Fruit fly (Drosophila melanogaster) whole organism, embryonic: ENCODE measurements around the gene CG11436.

Source experiments
- ATbp ChIP-seq: fragments of 200-800 bp; sonication (Bioruptor generic); optimal IDR thresholded peaks from 2 replicates; lab custom pipeline; 2017; ENCODE audit warnings: missing biosample characterization, mild to moderate bottlenecking, missing genetic modification characterization, missing genetic modification reagents
- CG10959 ChIP-seq: fragments of 200-800 bp; sonication (Bioruptor generic); IDR thresholded peaks from 2 replicates; pipeline ENCODE4 v1.3.6; 2022; ENCODE audit warnings: missing biosample characterization, missing genetic modification characterization
- CG11504 ChIP-seq: fragments of 200-800 bp; sonication (Bioruptor generic); optimal IDR thresholded peaks from 3 replicates; lab custom pipeline; 2019; ENCODE audit warnings: missing biosample characterization, mild to moderate bottlenecking, missing genetic modification characterization, moderate library complexity
- CG12391 ChIP-seq: fragments of 200-800 bp; sonication (Bioruptor generic); optimal IDR thresholded peaks from 3 replicates; lab custom pipeline; 2018; ENCODE audit warnings: missing biosample characterization, mild to moderate bottlenecking, missing genetic modification characterization, moderate library complexity
- CG14441 ChIP-seq: fragments of 200-800 bp; sonication (Bioruptor generic); IDR thresholded peaks from 2 replicates; pipeline ENCODE4 v1.3.6; 2022; ENCODE audit warnings: missing biosample characterization, missing genetic modification characterization
- CG1529 ChIP-seq: fragments of 200-800 bp; sonication (Bioruptor generic); optimal IDR thresholded peaks from 3 replicates; lab custom pipeline; 2018; ENCODE audit warnings: missing biosample characterization, missing genetic modification characterization
- CG17328 ChIP-seq: fragments of 200-800 bp; sonication (Bioruptor generic); IDR thresholded peaks from 2 replicates; pipeline ENCODE4 v1.3.6; 2022; ENCODE audit warnings: missing biosample characterization, missing genetic modification characterization
- CG2712 ChIP-seq: fragments of 200-800 bp; optimal IDR thresholded peaks from 3 replicates; lab custom pipeline; 2019; ENCODE audit warnings: missing biosample characterization, mild to moderate bottlenecking, missing genetic modification characterization, moderate library complexity
- CG30403 ChIP-seq: fragments of 200-800 bp; sonication (Bioruptor generic); optimal IDR thresholded peaks from 3 replicates; lab custom pipeline; 2016; ENCODE audit warnings: missing biosample characterization, missing genetic modification characterization
- CG31441 ChIP-seq: fragments of 200-800 bp; sonication (Bioruptor generic); IDR thresholded peaks from 2 replicates; pipeline ENCODE4 v1.3.6; 2022; ENCODE audit warnings: missing biosample characterization, missing genetic modification characterization
- CG32772 ChIP-seq: fragments of 200-800 bp; sonication (Bioruptor generic); IDR thresholded peaks from 2 replicates; pipeline ENCODE4 v1.3.6; 2022; ENCODE audit warnings: missing biosample characterization, missing genetic modification characterization
- CG3407 ChIP-seq: fragments of 200-800 bp; sonication (Bioruptor generic); optimal IDR thresholded peaks from 2 replicates; lab custom pipeline; 2018; ENCODE audit warnings: missing biosample characterization, mild to moderate bottlenecking, missing genetic modification characterization
- CG6689 ChIP-seq: fragments of 200-800 bp; sonication (Bioruptor generic); IDR thresholded peaks from 2 replicates; pipeline ENCODE4 v1.3.6; 2022; ENCODE audit warnings: missing biosample characterization, missing genetic modification characterization
- CG7357 ChIP-seq: fragments of 200-800 bp; sonication (Bioruptor generic); IDR thresholded peaks from 3 replicates; pipeline ENCODE4 v1.3.6; 2022; ENCODE audit warnings: missing biosample characterization, missing genetic modification characterization
- CG7372 ChIP-seq: fragments of 200-800 bp; sonication (Bioruptor generic); IDR thresholded peaks from 2 replicates; pipeline ENCODE4 v1.3.6; 2022; ENCODE audit warnings: missing biosample characterization, missing genetic modification characterization
- CG7556 ChIP-seq: fragments of 200-800 bp; sonication (Bioruptor generic); optimal IDR thresholded peaks from 2 replicates; lab custom pipeline; 2017; ENCODE audit warnings: missing biosample characterization, mild to moderate bottlenecking, missing genetic modification characterization
- CG7745 ChIP-seq: fragments of 200-800 bp; sonication (Bioruptor generic); optimal IDR thresholded peaks from 2 replicates; lab custom pipeline; 2018; ENCODE audit warnings: missing biosample characterization, mild to moderate bottlenecking, missing genetic modification characterization, moderate library complexity
- CG8089 ChIP-seq: fragments of 200-800 bp; sonication (Bioruptor generic); optimal IDR thresholded peaks from 3 replicates; lab custom pipeline; 2016; ENCODE audit warnings: missing biosample characterization, missing genetic modification characterization
- CG8765 ChIP-seq: fragments of 200-800 bp; sonication (Bioruptor generic); IDR thresholded peaks from 2 replicates; pipeline ENCODE4 v1.3.6; 2022; ENCODE audit warnings: missing biosample characterization, missing genetic modification characterization
- CoRest ChIP-seq: fragments of 200-800 bp; sonication (Bioruptor generic); optimal IDR thresholded peaks from 3 replicates; lab custom pipeline; 2018; ENCODE audit warnings: missing biosample characterization, mild to moderate bottlenecking, missing genetic modification characterization, moderate library complexity
- D19A ChIP-seq: fragments of 200-800 bp; optimal IDR thresholded peaks from 3 replicates; lab custom pipeline; 2019; ENCODE audit warnings: missing biosample characterization, mild to moderate bottlenecking, missing genetic modification characterization, moderate library complexity
- HLH54F ChIP-seq: fragments of 200-800 bp; sonication (Bioruptor generic); optimal IDR thresholded peaks from 3 replicates; lab custom pipeline; 2016; ENCODE audit warnings: missing biosample characterization, missing genetic modification characterization
- Hr51 ChIP-seq, 2 experiments: fragments of 200-800 bp; sonication (Bioruptor generic); optimal IDR thresholded peaks; 2 replicates in 1 of 2; 3 replicates in 1 of 2; lab custom pipeline; 2016 to 2018; ENCODE audit warnings: missing biosample characterization in 2 of 2, missing genetic modification characterization in 2 of 2, mild to moderate bottlenecking in 1 of 2, moderate library complexity in 1 of 2
- Med ChIP-seq: fragments of 200-800 bp; sonication (Bioruptor generic); peaks from one replicate; lab custom pipeline; 2016; ENCODE audit warnings: missing biosample characterization, missing genetic modification characterization, mild to moderate bottlenecking, inconsistent platforms, moderate library complexity
- Ptx1 ChIP-seq: fragments of 200-800 bp; sonication (Bioruptor generic); IDR thresholded peaks from 2 replicates; pipeline ENCODE4 v1.3.6; 2022; ENCODE audit warnings: missing biosample characterization, missing genetic modification characterization
- Sox102F ChIP-seq: fragments of 200-800 bp; sonication (Bioruptor generic); optimal IDR thresholded peaks from 2 replicates; lab custom pipeline; 2018; ENCODE audit warnings: missing biosample characterization, mild to moderate bottlenecking, missing genetic modification characterization, moderate library complexity
- Spps ChIP-seq: fragments of 200-800 bp; sonication (Bioruptor generic); optimal IDR thresholded peaks from 2 replicates; lab custom pipeline; 2018; ENCODE audit warnings: missing biosample characterization, mild to moderate bottlenecking, missing genetic modification characterization
- Sry-β ChIP-seq: fragments of 200-800 bp; sonication (Bioruptor generic); optimal IDR thresholded peaks from 2 replicates; lab custom pipeline; 2018; ENCODE audit warnings: missing biosample characterization, mild to moderate bottlenecking, missing genetic modification characterization, moderate library complexity
- Usf ChIP-seq: fragments of 200-800 bp; sonication (Bioruptor generic); optimal IDR thresholded peaks from 2 replicates; lab custom pipeline; 2017; ENCODE audit warnings: missing genotype, missing biosample characterization, missing genetic modification characterization
- YL-1 ChIP-seq: fragments of 200-800 bp; sonication (Bioruptor generic); optimal IDR thresholded peaks from 3 replicates; lab custom pipeline; 2017; ENCODE audit warnings: missing biosample characterization, mild to moderate bottlenecking, missing genetic modification characterization
- ara ChIP-seq: fragments of 200-800 bp; sonication (Bioruptor generic); IDR thresholded peaks from 2 replicates; pipeline ENCODE4 v1.3.6; 2022; ENCODE audit warnings: missing biosample characterization, missing genetic modification characterization
- bsh ChIP-seq, 2 experiments: fragments of 200-800 bp; sonication (Bioruptor generic); optimal IDR thresholded peaks; 2 replicates each; lab custom pipeline; 2017 to 2018; ENCODE audit warnings: mild to moderate bottlenecking in 2 of 2, missing biosample characterization in 2 of 2, missing genetic modification characterization in 2 of 2, moderate library complexity in 1 of 2
- btn ChIP-seq: fragments of 200-800 bp; sonication (Bioruptor generic); optimal IDR thresholded peaks from 2 replicates; lab custom pipeline; 2016; ENCODE audit warnings: missing biosample characterization, missing genetic modification characterization
- chif ChIP-seq, 2 experiments: fragments of 200-800 bp; sonication (Bioruptor generic); optimal IDR thresholded peaks; 3 replicates each; lab custom pipeline; 2016; ENCODE audit warnings: missing biosample characterization in 2 of 2, missing genetic modification characterization in 2 of 2
- danr ChIP-seq: fragments of 200-800 bp; sonication (Bioruptor generic); IDR thresholded peaks from 2 replicates; pipeline ENCODE4 v1.3.6; 2022; ENCODE audit warnings: missing biosample characterization, missing genetic modification characterization
- dmrt99B ChIP-seq: fragments of 200-800 bp; sonication (Bioruptor generic); optimal IDR thresholded peaks from 2 replicates; lab custom pipeline; 2018; ENCODE audit warnings: missing biosample characterization, mild to moderate bottlenecking, missing genetic modification characterization, moderate library complexity
- dysf ChIP-seq: fragments of 200-800 bp; sonication (Bioruptor generic); IDR thresholded peaks from 3 replicates; pipeline ENCODE4 v1.3.6; 2022; ENCODE audit warnings: missing biosample characterization, missing genetic modification characterization
- emc ChIP-seq: fragments of 200-800 bp; sonication (Bioruptor generic); optimal IDR thresholded peaks from 2 replicates; lab custom pipeline; 2016; ENCODE audit warnings: missing biosample characterization, missing genetic modification characterization
- fd96Cb ChIP-seq: fragments of 200-800 bp; sonication (Bioruptor generic); optimal IDR thresholded peaks from 2 replicates; lab custom pipeline; 2018; ENCODE audit warnings: missing biosample characterization, mild to moderate bottlenecking, missing genetic modification characterization, moderate library complexity
- gem ChIP-seq: fragments of 200-800 bp; sonication (Bioruptor generic); optimal IDR thresholded peaks from 2 replicates; lab custom pipeline; 2019; ENCODE audit warnings: missing biosample characterization, mild to moderate bottlenecking, missing genetic modification characterization, moderate library complexity
- mld ChIP-seq: fragments of 200-800 bp; sonication (Bioruptor generic); IDR thresholded peaks from 3 replicates; pipeline ENCODE4 v1.3.6; 2022; ENCODE audit warnings: missing biosample characterization, missing genetic modification characterization; ENCODE audit not compliant: partially characterized antibody
- row ChIP-seq: fragments of 200-800 bp; sonication (Bioruptor generic); IDR thresholded peaks from 3 replicates; pipeline ENCODE4 v1.3.6; 2022; ENCODE audit warnings: missing biosample characterization, missing genetic modification characterization
- sc ChIP-seq, 3 experiments: fragments of >200 bp in 2 of 3; fragments of 200-800 bp in 1 of 3; sonication (Bioruptor generic) in 1 of 3; optimal IDR thresholded peaks; 2 replicates in 2 of 3; 3 replicates in 1 of 3; lab custom pipeline; 2017; ENCODE audit warnings: mild to moderate bottlenecking in 1 of 3, missing biosample characterization in 1 of 3, missing genetic modification characterization in 1 of 3, missing genetic modification reagents in 1 of 3
- ssp ChIP-seq: fragments of 200-800 bp; sonication (Bioruptor generic); IDR thresholded peaks from 2 replicates; pipeline ENCODE4 v1.3.6; 2022; ENCODE audit warnings: missing biosample characterization, missing genetic modification characterization
- tgo ChIP-seq: fragments of 200-800 bp; sonication (Bioruptor generic); IDR thresholded peaks from 3 replicates; pipeline ENCODE4 v1.3.6; 2022; ENCODE audit warnings: missing biosample characterization, missing genetic modification characterization
- tio ChIP-seq: fragments of 200-800 bp; sonication (Bioruptor generic); optimal IDR thresholded peaks from 2 replicates; lab custom pipeline; 2017; ENCODE audit warnings: missing biosample characterization, missing genetic modification characterization, inconsistent platforms
- zf30C ChIP-seq: fragments of 200-800 bp; sonication (Bioruptor generic); optimal IDR thresholded peaks from 3 replicates; lab custom pipeline; 2018; ENCODE audit warnings: missing biosample characterization, mild to moderate bottlenecking, missing genetic modification characterization
- zfh1 ChIP-seq: fragments of 200-800 bp; sonication (Bioruptor generic); IDR thresholded peaks from 3 replicates; pipeline ENCODE4 v1.3.6; 2022; ENCODE audit warnings: missing biosample characterization, missing genetic modification characterization

The CG11436 gene

DNA sequence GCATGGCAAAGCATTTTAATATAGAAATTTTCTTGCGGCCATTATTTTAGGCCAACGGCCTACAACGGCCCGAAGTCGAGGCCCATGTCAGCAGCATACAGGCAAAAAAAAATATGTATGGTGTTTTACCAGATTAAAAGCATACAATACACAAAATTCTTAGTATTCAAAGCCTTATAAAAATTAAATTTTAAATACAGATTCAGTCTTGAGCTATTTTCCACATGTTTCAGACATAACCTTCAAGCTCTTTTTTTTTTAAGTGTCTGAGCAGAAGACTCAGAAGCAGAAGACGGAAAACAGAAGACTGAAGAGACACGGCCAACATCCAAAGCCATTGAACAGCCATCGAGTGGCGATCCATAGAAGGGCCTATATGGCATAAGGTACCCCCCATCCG is 30.1 kb upstream of the CG11436 start (continued):
- TF ChIP-seq tgo: peak; percentile 28; the same call in 1 of the 3 replicates

DNA sequence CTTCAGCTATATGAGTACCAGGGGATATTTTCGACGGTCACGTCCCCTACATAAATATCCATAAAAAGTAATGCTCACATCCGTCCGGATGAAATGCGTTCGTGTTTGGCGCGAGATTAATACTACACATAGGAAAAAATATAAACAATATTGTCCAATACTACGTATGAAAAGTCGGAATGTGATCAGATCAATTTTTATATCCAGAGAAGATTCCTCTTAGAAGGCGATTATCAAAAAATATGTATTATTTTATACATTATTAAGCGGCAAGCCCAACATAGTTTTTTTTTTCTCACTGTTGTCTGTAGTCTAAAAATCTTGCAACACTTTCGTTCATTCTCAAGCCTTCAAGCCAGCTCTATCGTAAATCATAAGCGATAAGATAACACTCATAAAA is 22.3 kb upstream of the CG11436 start:
- TF ChIP-seq YL-1 (no peak), gem (tag; lab: Kevin White, UChicago) (peak; percentile 62), CG6689 (GFP tag; lab: Robert Waterston, UW) (peak; percentile 27; the same call in 1 of the 2 replicates), CG7556 (peak; percentile 15), CG8089 (no peak), dysf (GFP tag; lab: Robert Waterston, UW) (0 out of 3 replicates have a peak, but pooled peaks have one; percentile 35), ssp (GFP tag; lab: Robert Waterston, UW) (0 out of 2 replicates have a peak, but pooled peaks have one; percentile 13), D19A (tag; lab: Kevin White, UChicago) (peak; percentile 9), CG3407 (no peak), Ptx1 (peak; percentile 48), CG10959 (GFP tag; lab: Robert Waterston, UW) (peak; percentile 65; the same call in 1 of the 2 replicates), CG17328 (GFP tag; lab: Robert Waterston, UW) (peak; percentile 42; the same call in 1 of the 2 replicates), CG2712 (tag; lab: Kevin White, UChicago) (peak; percentile 66), ara (GFP tag; lab: Robert Waterston, UW) (peak; percentile 39; the same call in 1 of the 2 replicates), Usf (GFP tag; lab: Kevin White, UChicago) (peak; percentile 3), CG32772 (GFP tag; lab: Robert Waterston, UW) (0 out of 2 replicates have a peak, but pooled peaks have one; percentile 23), dmrt99B (tag; lab: Kevin White, UChicago) (peak; percentile 40), HLH54F (GFP tag; lab: Kevin White, UChicago) (no peak), CG30403 (GFP tag; lab: Kevin White, UChicago) (peak; percentile 21), CG7745 (tag; lab: Kevin White, UChicago) (no peak), mld (GFP tag; lab: Robert Waterston, UW) (no peak), CG31441 (peak; percentile 42), chif (GFP tag; optimal IDR thresholded peaks at IDR 0.05; lab: Kevin White, UChicago) (peak in 1 of 2 experiments; percentile 47), danr (GFP tag; lab: Robert Waterston, UW) (no peak), Med (GFP tag; lab: Kevin White, UChicago) (peak; percentile 7), fd96Cb (tag; lab: Kevin White, UChicago) (peak; percentile 17), Hr51 (GFP tag; optimal IDR thresholded peaks at IDR 0.05; lab: Kevin White, UChicago) (peak in 1 of 2 experiments; percentile 22), CG11504 (tag; lab: Kevin White, UChicago) (peak; percentile 36), CG12391 (tag; lab: Kevin White, UChicago) (peak; percentile 44), zfh1 (GFP tag; lab: Robert Waterston, UW) (peak; percentile 52; the same call in 1 of the 3 replicates), ATbp (GFP tag; lab: Kevin White, UChicago) (peak; percentile 17), CG14441 (GFP tag; lab: Robert Waterston, UW) (0 out of 2 replicates have a peak, but pooled peaks have one; percentile 26), CG8765 (GFP tag; lab: Robert Waterston, UW) (peak; percentile 25; the same call in 1 of the 2 replicates), CG1529 (GFP tag; lab: Kevin White, UChicago) (peak; percentile 22), row (GFP tag; lab: Robert Waterston, UW) (peak; percentile 61), Sox102F (GFP tag; lab: Kevin White, UChicago) (peak; percentile 42), sc (optimal IDR thresholded peaks at IDR 0.05; lab: Kevin White, UChicago) (no peak), sc (GFP tag; optimal IDR thresholded peaks at IDR 0.05; lab: Kevin White, UChicago) (peak; percentile 17), bsh (GFP tag; optimal IDR thresholded peaks at IDR 0.05; lab: Kevin White, UChicago) (peak in 1 of 2 experiments; percentile 62), CG7357 (GFP tag; lab: Robert Waterston, UW) (no peak), emc (no peak), btn (no peak), tio (GFP tag; lab: Kevin White, UChicago) (no peak), CG7372 (no peak), zf30C (GFP tag; lab: Kevin White, UChicago) (peak; percentile 17), Sry-β (GFP tag; lab: Kevin White, UChicago) (no peak), Spps (peak; percentile 46), CoRest (tag; lab: Kevin White, UChicago) (peak; percentile 23)
